Worm (Caenorhabditis elegans) whole organism, late embryonic: Measurements from ENCODE around the gene nhr-17.

ENCODE experiments used
- C38D4.7 ChIP-seq: fragments of 200-800 bp; sonication (Bioruptor generic); optimal IDR thresholded peaks from 2 replicates; lab custom pipeline; 2018; ENCODE audit warnings: mild to moderate bottlenecking, missing genetic modification characterization, moderate library complexity, missing compliant biosample characterization
- F13H6.1 ChIP-seq: sonication (generic microtip); optimal IDR thresholded peaks from 2 replicates; lab custom pipeline; 2016; ENCODE audit warnings: missing genetic modification characterization, missing compliant biosample characterization
- K02D7.2 ChIP-seq: sonication (generic microtip); optimal IDR thresholded peaks from 2 replicates; lab custom pipeline; 2017; ENCODE audit warnings: mild to moderate bottlenecking, missing genetic modification characterization, missing compliant biosample characterization
- K09A11.1 ChIP-seq: sonication (generic microtip); optimal IDR thresholded peaks from 2 replicates; lab custom pipeline; 2017; ENCODE audit warnings: antibody characterized with exemption, mild to moderate bottlenecking, missing genetic modification characterization, missing compliant biosample characterization; ENCODE audit not compliant: insufficient read depth
- Y22D7AL.16 ChIP-seq: sonication (generic microtip); optimal IDR thresholded peaks from 2 replicates; lab custom pipeline; 2016; ENCODE audit warnings: missing genetic modification characterization, missing compliant biosample characterization
- ahr-1 ChIP-seq: sonication (generic microtip); optimal IDR thresholded peaks from 2 replicates; lab custom pipeline; 2016; ENCODE audit warnings: missing genetic modification characterization, missing compliant biosample characterization
- ama-1 ChIP-seq: fragments of 150-350 bp; optimal IDR thresholded peaks from 2 replicates; lab custom pipeline; 2014
- ceh-14 ChIP-seq: sonication (generic microtip); optimal IDR thresholded peaks from 2 replicates; lab custom pipeline; 2016; ENCODE audit warnings: missing genotype, missing genetic modification characterization, missing compliant biosample characterization
- ceh-18 ChIP-seq: sonication (generic microtip); optimal IDR thresholded peaks from 2 replicates; lab custom pipeline; 2016; ENCODE audit warnings: missing genetic modification characterization, missing compliant biosample characterization
- ceh-19 ChIP-seq: fragments of 200-800 bp; sonication (Bioruptor generic); optimal IDR thresholded peaks from 2 replicates; lab custom pipeline; 2018; ENCODE audit warnings: mild to moderate bottlenecking, missing genetic modification characterization, missing compliant biosample characterization
- ceh-24 ChIP-seq: sonication (generic microtip); optimal IDR thresholded peaks from 2 replicates; lab custom pipeline; 2016; ENCODE audit warnings: mild to moderate bottlenecking, missing genetic modification characterization, missing compliant biosample characterization
- ceh-30 ChIP-seq: fragments of 150-350 bp; optimal IDR thresholded peaks from 2 replicates; lab custom pipeline; 2014; ENCODE audit warnings: missing biosample characterization, missing genetic modification characterization
- ceh-31 ChIP-seq: sonication (generic microtip); optimal IDR thresholded peaks from 2 replicates; lab custom pipeline; 2016; ENCODE audit warnings: missing genetic modification characterization, missing compliant biosample characterization
- ceh-34 ChIP-seq: sonication (generic microtip); optimal IDR thresholded peaks from 2 replicates; lab custom pipeline; 2016; ENCODE audit warnings: mild to moderate bottlenecking, missing genetic modification characterization, missing compliant biosample characterization
- ceh-45 ChIP-seq: fragments of 200-800 bp; sonication (Bioruptor generic); IDR thresholded peaks from 2 replicates; pipeline ENCODE4 v1.3.6; 2022; ENCODE audit warnings: missing genetic modification reagents, missing genetic modification characterization, missing compliant biosample characterization
- ceh-48 ChIP-seq: sonication (generic microtip); optimal IDR thresholded peaks from 2 replicates; lab custom pipeline; 2016; ENCODE audit warnings: missing genetic modification characterization, inconsistent platforms, missing compliant biosample characterization
- dmd-4 ChIP-seq: sonication (generic microtip); optimal IDR thresholded peaks from 2 replicates; lab custom pipeline; 2016; ENCODE audit warnings: borderline replicate concordance, missing genetic modification characterization, missing compliant biosample characterization
- elt-2 ChIP-seq: sonication (generic microtip); optimal IDR thresholded peaks from 2 replicates; lab custom pipeline; 2016; ENCODE audit warnings: missing genetic modification reagents, missing genetic modification characterization, missing compliant biosample characterization
- elt-4 ChIP-seq: sonication (generic microtip); optimal IDR thresholded peaks from 2 replicates; lab custom pipeline; 2016; ENCODE audit warnings: missing genetic modification characterization, missing compliant biosample characterization
- ets-4 ChIP-seq: sonication (generic microtip); optimal IDR thresholded peaks from 2 replicates; lab custom pipeline; 2016; ENCODE audit warnings: missing genetic modification characterization, missing compliant biosample characterization
- gmeb-2 ChIP-seq: sonication (generic microtip); optimal IDR thresholded peaks from 2 replicates; lab custom pipeline; 2016; ENCODE audit warnings: missing genetic modification characterization, inconsistent platforms, missing compliant biosample characterization
- hlh-13 ChIP-seq: fragments of 200-800 bp; sonication (Bioruptor generic); optimal IDR thresholded peaks from 2 replicates; lab custom pipeline; 2018; ENCODE audit warnings: mild to moderate bottlenecking, missing genetic modification characterization, missing compliant biosample characterization
- hlh-30 ChIP-seq: sonication (generic microtip); optimal IDR thresholded peaks from 2 replicates; lab custom pipeline; 2017; ENCODE audit warnings: antibody characterized with exemption, missing genetic modification characterization, missing compliant biosample characterization; ENCODE audit not compliant: insufficient read depth
- hlh-6 ChIP-seq: sonication (generic microtip); optimal IDR thresholded peaks from 2 replicates; lab custom pipeline; 2016; ENCODE audit warnings: missing genotype, missing genetic modification characterization, missing compliant biosample characterization
- mec-3 ChIP-seq: sonication (generic microtip); optimal IDR thresholded peaks from 2 replicates; lab custom pipeline; 2016; ENCODE audit warnings: borderline replicate concordance, missing genetic modification characterization, missing compliant biosample characterization
- npax-4 ChIP-seq: sonication (generic microtip); optimal IDR thresholded peaks from 2 replicates; lab custom pipeline; 2016; ENCODE audit warnings: missing genetic modification characterization, missing compliant biosample characterization
- odd-2 ChIP-seq: sonication (generic microtip); optimal IDR thresholded peaks from 2 replicates; lab custom pipeline; 2017; ENCODE audit warnings: antibody characterized with exemption, mild to moderate bottlenecking, missing genetic modification characterization, missing compliant biosample characterization
- pag-3 ChIP-seq: sonication (generic microtip); optimal IDR thresholded peaks from 2 replicates; lab custom pipeline; 2016; ENCODE audit warnings: missing compliant biosample characterization, missing genetic modification characterization, borderline replicate concordance
- pat-9 ChIP-seq: fragments of 200-800 bp; sonication (Bioruptor generic); optimal IDR thresholded peaks from 2 replicates; lab custom pipeline; 2018; ENCODE audit warnings: mild to moderate bottlenecking, missing genetic modification characterization, moderate library complexity, missing compliant biosample characterization
- pha-2 ChIP-seq: sonication (generic microtip); optimal IDR thresholded peaks from 2 replicates; lab custom pipeline; 2017; ENCODE audit warnings: mild to moderate bottlenecking, missing genetic modification characterization, missing compliant biosample characterization
- pha-4 ChIP-seq: fragments of 150-350 bp; optimal IDR thresholded peaks from 2 replicates; lab custom pipeline; 2018; ENCODE audit warnings: missing biosample characterization, missing genetic modification reagents, missing genetic modification characterization
- pqm-1 ChIP-seq: sonication (generic microtip); optimal IDR thresholded peaks from 2 replicates; lab custom pipeline; 2016; ENCODE audit warnings: missing genetic modification characterization, missing compliant biosample characterization
- pros-1 ChIP-seq: fragments of 150-350 bp; optimal IDR thresholded peaks from 2 replicates; lab custom pipeline; 2014; ENCODE audit warnings: missing biosample characterization, missing genetic modification reagents, missing genetic modification characterization
- rnt-1 ChIP-seq: sonication (generic microtip); optimal IDR thresholded peaks from 2 replicates; lab custom pipeline; 2016; ENCODE audit warnings: missing genetic modification characterization, missing compliant biosample characterization
- sox-4 ChIP-seq: sonication (generic microtip); optimal IDR thresholded peaks from 2 replicates; lab custom pipeline; 2017; ENCODE audit warnings: mild to moderate bottlenecking, missing genetic modification characterization, inconsistent platforms, missing compliant biosample characterization
- syd-9 ChIP-seq: sonication (generic microtip); optimal IDR thresholded peaks from 2 replicates; lab custom pipeline; 2016; ENCODE audit warnings: mild to moderate bottlenecking, missing genetic modification characterization, moderate library complexity, missing compliant biosample characterization
- tbx-2 ChIP-seq: sonication (generic microtip); optimal IDR thresholded peaks from 2 replicates; lab custom pipeline; 2016; ENCODE audit warnings: missing genetic modification characterization, missing compliant biosample characterization
- tbx-7 ChIP-seq: sonication (generic microtip); optimal IDR thresholded peaks from 2 replicates; lab custom pipeline; 2016; ENCODE audit warnings: missing genotype, missing genetic modification characterization, missing compliant biosample characterization
- unc-42 ChIP-seq: sonication (generic microtip); optimal IDR thresholded peaks from 2 replicates; lab custom pipeline; 2016; ENCODE audit warnings: missing genotype, missing genetic modification characterization, missing compliant biosample characterization
- unc-55 ChIP-seq: sonication (generic microtip); optimal IDR thresholded peaks from 2 replicates; lab custom pipeline; 2017; ENCODE audit warnings: missing biosample characterization, missing genetic modification reagents, missing genetic modification characterization
- unc-86 ChIP-seq: sonication (generic microtip); optimal IDR thresholded peaks from 2 replicates; lab custom pipeline; 2016; ENCODE audit warnings: missing genetic modification characterization, missing compliant biosample characterization
- zip-5 ChIP-seq: sonication (generic microtip); optimal IDR thresholded peaks from 2 replicates; lab custom pipeline; 2016; ENCODE audit warnings: missing genetic modification characterization, missing compliant biosample characterization

Gene nhr-17

DNA sequence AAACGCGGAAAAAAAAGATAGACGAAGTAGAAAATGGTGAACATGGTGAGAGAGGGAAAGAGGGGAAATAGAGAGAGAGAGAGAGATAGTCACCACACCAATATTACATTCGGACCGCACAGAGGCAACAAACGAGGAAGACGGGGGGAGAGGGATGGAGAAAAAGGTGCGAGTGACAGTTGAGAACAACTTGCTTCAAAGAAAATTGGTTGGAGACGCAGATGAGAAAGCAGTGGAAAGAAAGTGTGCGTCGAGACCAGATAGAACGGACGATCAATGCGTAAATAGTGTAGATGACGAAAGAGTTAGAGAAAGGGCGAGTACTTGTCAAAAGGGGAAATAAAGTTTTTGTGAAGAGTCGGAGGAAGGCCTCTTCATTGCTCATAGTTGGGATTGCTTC is 2.7 kb upstream of the nhr-17 start (continued):
- TF ChIP-seq hlh-30 (tag; lab: Kevin White, UChicago), result peak; percentile 48
- peak; percentile 90 for TF ChIP-seq ceh-31 (tag; lab: Kevin White, UChicago)
- no peak for TF ChIP-seq zip-5 (tag; lab: Kevin White, UChicago)
- TF ChIP-seq mec-3 (tag; lab: Kevin White, UChicago), result no peak
- no peak for TF ChIP-seq tbx-7 (tag; lab: Kevin White, UChicago)
- peak; percentile 52 for TF ChIP-seq ceh-48
- no peak for TF ChIP-seq hlh-6 (tag; lab: Kevin White, UChicago)
- TF ChIP-seq ceh-19 (GFP tag; lab: Kevin White, UChicago), result peak; percentile 46
- TF ChIP-seq K09A11.1, result no peak
- TF ChIP-seq sox-4 (tag; lab: Kevin White, UChicago), result no peak
- TF ChIP-seq pqm-1 (tag; lab: Kevin White, UChicago), result no peak
- TF ChIP-seq ahr-1, result no peak
- peak; percentile 46 for TF ChIP-seq rnt-1 (tag; lab: Kevin White, UChicago)
- TF ChIP-seq ceh-14 (tag; lab: Kevin White, UChicago), result peak; percentile 64
- peak; percentile 92 for TF ChIP-seq unc-42 (tag; lab: Kevin White, UChicago)
- TF ChIP-seq pha-4 (tag; lab: Kevin White, UChicago), result no peak
- TF ChIP-seq ceh-45 (GFP tag; lab: Robert Waterston, UW), result no peak
- TF ChIP-seq elt-2 (tag; lab: Kevin White, UChicago), result peak; percentile 43
- no peak for TF ChIP-seq hlh-13
- peak; percentile 64 for TF ChIP-seq pros-1 (tag; lab: Kevin White, UChicago)
- TF ChIP-seq unc-55 (GFP tag; lab: Kevin White, UChicago), result peak; percentile 92
- peak; percentile 89 for TF ChIP-seq tbx-2 (tag; lab: Kevin White, UChicago)
- peak; percentile 20 for TF ChIP-seq pat-9 (tag; lab: Kevin White, UChicago)
- TF ChIP-seq, all 69 proteins: peak for 32

ce11 chrX:12668941-12669501 is 1.4 kb upstream of the nhr-17 start:
- TF ChIP-seq ahr-1, result no peak
- TF ChIP-seq ama-1 (lab: Kevin White, UChicago), result no peak
- no peak for TF ChIP-seq elt-4 (tag; lab: Kevin White, UChicago)
- no peak for TF ChIP-seq ceh-34 (tag; lab: Kevin White, UChicago)
- no peak for TF ChIP-seq pros-1 (tag; lab: Kevin White, UChicago)
- no peak for TF ChIP-seq K09A11.1
- TF ChIP-seq K02D7.2 (tag; lab: Kevin White, UChicago), result no peak
- TF ChIP-seq F13H6.1 (tag; lab: Kevin White, UChicago), result no peak
- TF ChIP-seq ceh-45 (GFP tag; lab: Robert Waterston, UW), result no peak
- no peak for TF ChIP-seq syd-9 (tag; lab: Kevin White, UChicago)
- no peak for TF ChIP-seq unc-86 (tag; lab: Kevin White, UChicago)
- TF ChIP-seq odd-2 (tag; lab: Kevin White, UChicago), result no peak
- no peak for TF ChIP-seq hlh-13
- TF ChIP-seq tbx-7 (tag; lab: Kevin White, UChicago), result no peak
- TF ChIP-seq ceh-24, result no peak
- no peak for TF ChIP-seq gmeb-2 (tag; lab: Kevin White, UChicago)

DNA sequence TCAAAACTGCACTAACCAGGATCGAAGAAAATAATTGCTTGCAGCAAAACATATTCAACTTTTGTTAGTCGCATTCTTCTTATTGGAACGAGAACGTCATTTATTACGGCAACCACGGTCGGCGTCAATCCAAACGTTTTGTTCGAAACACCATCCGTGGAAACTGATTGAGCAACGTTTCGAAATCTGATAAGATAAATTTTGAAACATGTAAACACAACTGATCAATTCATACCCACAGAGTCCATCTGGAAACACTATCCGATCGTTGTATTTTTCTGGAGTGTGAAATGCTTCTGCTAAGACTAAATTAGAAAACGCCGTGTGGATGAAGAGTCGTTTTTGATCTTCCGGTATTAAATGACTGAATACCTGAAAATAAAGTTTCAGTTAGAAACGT is 1.9 kb downstream of the nhr-17 start:
- TF ChIP-seq pha-2 (tag; lab: Kevin White, UChicago) (no peak), elt-4 (tag; lab: Kevin White, UChicago) (no peak), K09A11.1 (no peak), pat-9 (tag; lab: Kevin White, UChicago) (no peak), ceh-30 (tag; lab: Kevin White, UChicago) (no peak), ceh-14 (tag; lab: Kevin White, UChicago) (no peak), ceh-34 (tag; lab: Kevin White, UChicago) (no peak), pag-3 (no peak), ceh-48 (no peak), Y22D7AL.16 (tag; lab: Kevin White, UChicago) (no peak), dmd-4 (no peak), ceh-18 (tag; lab: Kevin White, UChicago) (no peak), C38D4.7 (GFP tag; lab: Kevin White, UChicago) (no peak), ahr-1 (no peak), mec-3 (tag; lab: Kevin White, UChicago) (no peak), ama-1 (lab: Kevin White, UChicago) (no peak), ets-4 (tag; lab: Kevin White, UChicago) (no peak), npax-4 (no peak)
